Worm (Caenorhabditis elegans) whole organism, mixed stage, embryonic: ENCODE measurements around the gene atp-5.
A peak's percentile ranks its signal among the peaks of the same experiment; 100 is the strongest.
"Not testable (repeated sequence)": the region's sequence is repeated elsewhere in the genome, so short reads cannot be mapped to it uniquely, and the experiment has no call there.

Experiments used
- bed-3 ChIP-seq: fragments of 200-800 bp; sonication (Bioruptor generic); optimal IDR thresholded peaks from 3 replicates; lab custom pipeline; 2018; ENCODE audit warnings: mild to moderate bottlenecking, missing genetic modification characterization, moderate library complexity, missing compliant biosample characterization
- blmp-1 ChIP-seq: fragments of 150-350 bp; optimal IDR thresholded peaks from 2 replicates; lab custom pipeline; 2014; ENCODE audit warnings: missing biosample characterization, missing genetic modification characterization
- ceh-39 ChIP-seq: fragments of 150-350 bp; optimal IDR thresholded peaks from 2 replicates; lab custom pipeline; 2014; ENCODE audit warnings: missing biosample characterization, missing genetic modification characterization
- ceh-43 ChIP-seq: fragments of 200-800 bp; sonication (Bioruptor generic); optimal IDR thresholded peaks from 2 replicates; lab custom pipeline; 2018; ENCODE audit warnings: mild to moderate bottlenecking, missing genetic modification characterization, moderate library complexity, missing compliant biosample characterization
- ceh-83 ChIP-seq: fragments of 200-800 bp; sonication (Bioruptor generic); optimal IDR thresholded peaks from 2 replicates; lab custom pipeline; 2018; ENCODE audit warnings: mild to moderate bottlenecking, missing genetic modification characterization, missing compliant biosample characterization
- cnd-1 ChIP-seq: fragments of 200-800 bp; sonication (Bioruptor generic); optimal IDR thresholded peaks from 2 replicates; lab custom pipeline; 2018; ENCODE audit warnings: mild to moderate bottlenecking, missing genetic modification characterization, missing compliant biosample characterization
- drap-1 ChIP-seq: fragments of 200-800 bp; sonication (Bioruptor generic); optimal IDR thresholded peaks from 3 replicates; lab custom pipeline; 2018; ENCODE audit warnings: mild to moderate bottlenecking, missing genetic modification characterization, missing compliant biosample characterization
- elt-1 ChIP-seq: sonication (generic microtip); optimal IDR thresholded peaks from 2 replicates; lab custom pipeline; 2017; ENCODE audit warnings: missing genetic modification characterization, mild to moderate bottlenecking, missing compliant biosample characterization, antibody characterized with exemption, moderate library complexity, borderline replicate concordance; ENCODE audit not compliant: insufficient read depth
- elt-3 ChIP-seq: fragments of 150-350 bp; optimal IDR thresholded peaks from 2 replicates; lab custom pipeline; 2014; ENCODE audit warnings: missing biosample characterization, missing genetic modification characterization
- flh-1 ChIP-seq: fragments of 200-800 bp; sonication (Bioruptor generic); optimal IDR thresholded peaks from 2 replicates; lab custom pipeline; 2018; ENCODE audit warnings: mild to moderate bottlenecking, missing genetic modification characterization, moderate library complexity, missing compliant biosample characterization
- hlh-1 ChIP-seq: fragments of 150-350 bp; optimal IDR thresholded peaks from 2 replicates; lab custom pipeline; 2014; ENCODE audit warnings: missing biosample characterization, missing genetic modification reagents, missing genetic modification characterization
- lin-13 ChIP-seq: fragments of 150-350 bp; optimal IDR thresholded peaks from 2 replicates; lab custom pipeline; 2014; ENCODE audit warnings: missing biosample characterization, missing genetic modification characterization
- lsy-2 ChIP-seq: fragments of 150-350 bp; optimal IDR thresholded peaks from 2 replicates; lab custom pipeline; 2014; ENCODE audit warnings: missing biosample characterization, missing genetic modification characterization
- mep-1 ChIP-seq: fragments of 150-350 bp; optimal IDR thresholded peaks from 2 replicates; lab custom pipeline; 2017; ENCODE audit warnings: missing biosample characterization, missing genetic modification reagents, missing genetic modification characterization, inconsistent platforms
- nhr-237 ChIP-seq: fragments of 150-350 bp; optimal IDR thresholded peaks from 2 replicates; lab custom pipeline; 2014; ENCODE audit warnings: missing biosample characterization, missing genetic modification characterization
- nhr-28 ChIP-seq: fragments of 150-350 bp; optimal IDR thresholded peaks from 2 replicates; lab custom pipeline; 2014; ENCODE audit warnings: missing biosample characterization, missing genetic modification characterization
- nhr-76 ChIP-seq: sonication (generic microtip); optimal IDR thresholded peaks from 2 replicates; lab custom pipeline; 2017; ENCODE audit warnings: missing biosample characterization, missing genetic modification characterization
- sem-2 ChIP-seq: fragments of 200-800 bp; sonication (Bioruptor generic); optimal IDR thresholded peaks from 2 replicates; lab custom pipeline; 2018; ENCODE audit warnings: mild to moderate bottlenecking, missing genetic modification characterization, missing compliant biosample characterization
- sptf-1 ChIP-seq: sonication (generic microtip); optimal IDR thresholded peaks from 2 replicates; lab custom pipeline; 2017; ENCODE audit warnings: mild to moderate bottlenecking, missing genetic modification characterization, moderate library complexity, missing compliant biosample characterization
- unc-120 ChIP-seq: sonication (generic microtip); optimal IDR thresholded peaks from 2 replicates; lab custom pipeline; 2017; ENCODE audit warnings: missing genetic modification characterization, missing compliant biosample characterization; ENCODE audit not compliant: poor library complexity, severe bottlenecking
- unc-62 ChIP-seq: fragments of 150-350 bp; optimal IDR thresholded peaks from 2 replicates; lab custom pipeline; 2014; ENCODE audit warnings: missing biosample characterization, missing genetic modification reagents, missing genetic modification characterization
- zip-8 ChIP-seq: fragments of 150-350 bp; optimal IDR thresholded peaks from 2 replicates; lab custom pipeline; 2014; ENCODE audit warnings: missing biosample characterization, missing genetic modification characterization
- ztf-11 ChIP-seq: fragments of 150-350 bp; optimal IDR thresholded peaks from 2 replicates; lab custom pipeline; 2014; ENCODE audit warnings: missing biosample characterization, missing genetic modification characterization

The atp-5 gene

DNA sequence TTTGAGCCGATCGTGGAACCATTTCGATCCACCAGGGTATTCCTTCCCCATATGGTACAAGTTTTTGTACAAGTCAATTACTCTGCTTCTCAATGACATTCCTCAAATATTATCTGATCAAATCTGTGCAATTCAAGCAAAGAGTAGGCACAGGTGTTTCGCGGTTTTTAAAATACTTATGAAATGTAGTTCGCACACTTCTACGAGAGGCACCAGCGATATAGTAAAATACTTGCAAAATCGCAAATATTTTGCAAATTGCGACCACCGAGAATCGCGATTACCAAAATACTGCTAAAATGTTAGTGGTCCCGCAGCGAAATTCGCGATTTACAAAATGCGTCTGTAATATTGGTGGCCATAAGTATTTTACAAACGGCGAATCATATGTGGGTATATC lies 14.0 kb downstream of the atp-5 start, which contains the start of gene Y42A5A.5:
TSS of gene Y42A5A.5 (minus strand) at position 101 of the 400 bp plus-strand sequence.
- not testable (repeated sequence) for TF ChIP-seq hlh-1; blmp-1 (tag; lab: Kevin White, UChicago); lsy-2 (tag; lab: Kevin White, UChicago)

DNA sequence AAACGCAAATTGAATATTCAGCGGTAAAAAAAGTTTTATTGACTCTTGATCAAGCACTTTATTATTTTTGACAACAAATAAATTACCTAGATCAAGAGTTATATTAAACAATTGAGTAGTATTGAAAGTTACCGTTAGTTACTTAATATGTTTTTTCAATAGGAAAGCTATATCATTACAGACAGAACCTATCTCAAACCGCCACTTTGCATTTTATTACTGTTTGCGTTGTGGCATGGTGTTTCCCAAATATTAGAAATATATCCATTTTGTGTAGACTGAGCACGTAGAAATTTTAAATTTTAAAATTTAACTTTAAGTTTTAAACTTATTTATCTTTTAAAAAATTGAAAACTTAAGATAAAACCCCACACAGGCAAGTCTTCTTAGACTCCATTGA lies 19.3 kb downstream of the atp-5 start:
- no peak for TF ChIP-seq blmp-1 (tag; lab: Kevin White, UChicago)

DNA sequence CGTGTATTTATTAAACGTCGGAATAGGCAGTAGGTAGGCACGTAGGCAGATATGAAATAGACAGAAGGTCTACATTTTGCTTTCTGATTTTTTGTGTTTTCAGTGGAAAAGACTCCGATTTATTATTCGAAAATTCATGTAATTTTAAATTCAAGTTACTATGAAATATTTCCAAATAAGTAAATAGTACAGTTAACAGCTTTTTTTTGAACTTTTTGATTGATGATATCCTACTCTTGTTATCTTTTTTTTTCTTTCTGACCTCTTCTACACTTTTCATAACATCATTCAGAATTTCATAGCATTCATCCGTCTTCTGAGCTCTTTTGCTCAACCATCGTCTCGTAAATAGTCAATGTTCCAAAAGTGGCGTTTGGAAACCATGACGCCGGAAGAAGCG lies 25.1 kb downstream of the atp-5 start, which contains the start of gene cdkl-1:
TSS of gene cdkl-1 (plus strand) at position 301 of the 400 bp plus-strand sequence.
- no peak for TF ChIP-seq sptf-1 (tag; lab: Kevin White, UChicago)

DNA sequence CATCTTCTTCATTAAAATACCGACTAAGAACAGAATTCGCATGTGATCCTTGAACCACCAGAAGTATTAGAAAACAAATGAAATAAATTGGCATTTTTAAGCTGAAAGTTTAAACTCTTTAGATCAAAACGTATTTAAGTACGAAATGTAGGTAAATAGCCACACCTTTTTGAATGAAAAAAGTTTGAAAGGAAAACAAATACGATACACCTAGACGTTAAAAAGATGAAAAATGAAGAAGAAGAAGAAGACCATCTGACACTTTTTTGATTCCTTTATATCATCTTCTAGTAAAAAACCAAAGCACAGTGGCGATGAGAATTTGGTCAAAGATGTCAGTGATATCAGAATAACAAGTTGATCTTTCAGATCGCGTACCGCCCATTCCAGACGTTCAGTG lies 27.8 kb downstream of the atp-5 start, which contains the start of gene Y42A5A.3:
TSS of gene Y42A5A.3 (minus strand) at position 101 of the 400 bp plus-strand sequence.
- no peak for TF ChIP-seq lin-13 (tag; lab: Kevin White, UChicago)
- TF ChIP-seq, all 35 proteins: peak for 0

DNA sequence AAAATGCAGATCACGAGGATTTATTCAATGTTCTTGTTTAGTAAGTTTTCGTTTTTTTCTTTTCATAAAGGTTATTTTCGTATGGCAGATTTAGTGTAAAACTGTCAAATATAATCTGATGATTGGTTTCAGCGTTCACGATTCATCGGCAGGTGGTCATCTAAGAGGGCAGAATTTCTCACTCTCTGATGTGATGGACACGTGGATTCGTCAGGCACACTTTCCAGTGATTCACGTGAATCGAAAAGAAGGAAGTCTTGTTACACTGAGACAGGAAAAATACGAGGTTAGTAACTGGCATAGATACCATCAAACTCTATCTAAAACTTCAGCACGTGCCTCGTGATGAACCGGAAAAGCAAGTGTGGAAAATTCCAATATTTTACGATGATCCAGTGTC lies 29.0 kb downstream of the atp-5 start:
- no peak for TF ChIP-seq nhr-76 (tag; lab: Kevin White, UChicago)

DNA sequence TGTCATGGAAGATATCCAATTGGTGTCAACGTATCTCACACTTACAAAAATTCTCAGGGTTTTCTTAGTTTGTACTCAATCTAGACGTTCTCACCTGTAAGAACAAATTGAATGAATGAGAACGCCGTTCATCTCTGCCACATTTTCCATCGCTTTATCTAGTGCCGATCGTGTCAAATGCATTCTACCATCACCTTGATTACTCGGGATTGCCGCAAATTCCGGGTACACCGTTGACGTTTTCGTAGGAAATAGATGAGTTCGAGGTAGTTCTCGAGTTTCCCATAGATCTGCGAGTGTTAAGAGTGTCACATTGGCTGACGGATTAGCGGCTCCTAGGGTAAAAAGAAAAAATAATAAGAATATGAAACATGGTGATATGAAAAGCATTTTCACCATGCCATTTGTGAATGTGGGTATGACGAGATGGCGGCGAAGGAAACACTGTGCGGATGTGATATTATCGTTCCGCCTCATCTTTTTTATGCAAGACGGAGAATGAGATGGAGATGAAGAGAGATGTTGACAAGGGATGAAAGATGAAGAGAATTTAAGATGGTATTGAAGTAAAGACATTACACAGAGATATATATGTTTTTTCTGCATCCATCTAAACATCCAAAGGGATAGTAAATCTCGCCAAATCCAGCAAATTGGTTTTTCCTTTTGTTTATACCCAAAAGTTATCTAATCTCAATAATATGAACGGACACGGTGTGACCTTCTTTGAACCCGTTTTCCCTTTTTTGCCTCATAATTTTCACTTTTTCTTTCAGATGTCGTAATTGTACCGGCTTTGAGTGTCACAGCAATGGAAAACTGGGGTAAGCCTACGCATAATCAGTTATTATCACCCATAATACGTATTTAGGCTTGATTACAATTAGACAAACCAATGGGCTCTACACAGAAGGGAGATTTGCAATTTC lies 30.2 kb downstream of the atp-5 start, which contains the start of gene lact-8:
TSS of gene lact-8 (minus strand) at position 445 of the 929 bp plus-strand sequence.
- TF ChIP-seq flh-1 (GFP tag; lab: Kevin White, UChicago) (no peak), elt-1 (tag; lab: Kevin White, UChicago) (peak; percentile 90)

DNA sequence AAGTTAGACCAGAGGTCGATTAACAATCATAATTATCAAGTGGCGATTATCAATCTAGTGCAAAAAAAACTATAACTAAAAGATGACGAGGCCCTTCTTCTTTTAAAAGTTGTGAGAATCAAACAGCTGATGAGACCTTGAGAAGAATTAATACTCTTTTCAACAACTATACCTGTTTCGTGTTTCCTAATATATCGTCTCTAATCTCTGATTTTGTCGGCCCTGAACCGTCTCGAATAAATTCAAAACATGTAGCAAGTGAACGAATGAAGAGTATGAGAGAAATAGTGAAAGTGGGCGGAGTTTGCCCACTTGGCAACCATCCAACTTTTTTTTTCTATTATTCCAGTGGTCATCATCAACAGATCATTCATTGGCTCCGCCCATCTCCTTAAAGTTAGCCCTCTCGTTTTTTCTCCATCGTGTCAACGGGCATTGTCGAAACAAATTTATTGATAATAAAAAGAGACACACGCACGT lies 36.1 kb downstream of the atp-5 start, which contains the start of gene Y42A5A.1:
TSS of gene Y42A5A.1 (plus strand) at position 430 of the 480 bp plus-strand sequence.
- TF ChIP-seq nhr-237 (tag; lab: Kevin White, UChicago) (no peak), flh-1 (GFP tag; lab: Kevin White, UChicago) (no peak), unc-120 (tag; lab: Kevin White, UChicago) (no peak), hlh-1 (no peak), ceh-43 (no peak), drap-1 (GFP tag; lab: Kevin White, UChicago) (no peak), sem-2 (GFP tag; lab: Kevin White, UChicago) (no peak), nhr-28 (tag; lab: Kevin White, UChicago) (no peak), unc-62 (GFP tag; lab: Kevin White, UChicago) (no peak), ztf-11 (tag; lab: Kevin White, UChicago) (no peak), lsy-2 (tag; lab: Kevin White, UChicago) (no peak), sptf-1 (tag; lab: Kevin White, UChicago) (no peak), ceh-83 (GFP tag; lab: Kevin White, UChicago) (no peak), nhr-76 (tag; lab: Kevin White, UChicago) (no peak), zip-8 (tag; lab: Kevin White, UChicago) (no peak)

DNA sequence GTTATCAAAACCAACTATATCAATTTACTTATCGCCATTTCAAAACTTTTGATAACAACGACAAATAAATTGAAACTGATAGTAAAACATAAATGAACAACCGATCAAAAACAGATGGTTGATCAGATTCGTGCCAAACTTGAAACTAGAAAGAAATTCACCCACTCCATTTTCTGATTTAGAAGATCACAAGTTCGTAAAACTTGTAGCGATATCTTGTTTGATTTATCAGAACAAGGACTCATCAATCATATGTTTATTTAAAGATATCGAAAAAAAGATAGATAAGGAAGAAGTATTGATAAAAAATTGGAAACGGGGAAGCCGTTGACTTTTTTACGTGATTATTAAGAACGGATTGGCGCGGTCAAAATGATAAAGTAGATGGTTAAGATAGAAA lies 36.5 kb downstream of the atp-5 start:
- TF ChIP-seq mep-1 (no peak), elt-3 (tag; lab: Kevin White, UChicago) (no peak), sem-2 (GFP tag; lab: Kevin White, UChicago) (no peak), cnd-1 (tag; lab: Kevin White, UChicago) (no peak), ceh-83 (GFP tag; lab: Kevin White, UChicago) (no peak), nhr-28 (tag; lab: Kevin White, UChicago) (no peak), hlh-1 (no peak), ceh-39 (no peak), bed-3 (no peak), lin-13 (tag; lab: Kevin White, UChicago) (no peak)
